Fruit fly (Drosophila melanogaster): ENCODE results near the gene Alp13.

Gene Alp13

dm6 chr3R:10079267-10079987 is 4.3 kb upstream of the Alp13 start:
- peak; percentile 19 for TF ChIP-seq CG8478 (optimal IDR thresholded peaks at IDR 0.05)
- no peak for TF ChIP-seq Dll (optimal IDR thresholded peaks at IDR 0.05)

dm6 chr3R:10078468-10079143 is 3.4 kb upstream of the Alp13 start:
- no peak for TF ChIP-seq CG8478 (optimal IDR thresholded peaks at IDR 0.05)
- TF ChIP-seq EcR (GFP tag; optimal IDR thresholded peaks at IDR 0.05), result no peak
- no peak for TF ChIP-seq usp (GFP tag; optimal IDR thresholded peaks at IDR 0.05)
- TF ChIP-seq pan (optimal IDR thresholded peaks at IDR 0.05), result no peak
- no peak for TF ChIP-seq psq (optimal IDR thresholded peaks at IDR 0.05)
- TF ChIP-seq Dll (optimal IDR thresholded peaks at IDR 0.05), result no peak

- TF ChIP-seq pan (optimal IDR thresholded peaks at IDR 0.05) (no peak), psq (optimal IDR thresholded peaks at IDR 0.05) (no peak), usp (GFP tag; optimal IDR thresholded peaks at IDR 0.05) (no peak), EcR (GFP tag; optimal IDR thresholded peaks at IDR 0.05) (no peak), CG8478 (optimal IDR thresholded peaks at IDR 0.05) (no peak)
Observed at dm6 chr3R:10076665-10077064, 1.5 kb upstream of the Alp13 start.

dm6 chr3R:10070817-10071216 is 4.4 kb downstream of the Alp13 start, which contains the start of gene nerfin-2:
TSS of gene nerfin-2 (plus strand) at chr3R:10071117.
- no peak for TF ChIP-seq Dll (optimal IDR thresholded peaks at IDR 0.05)
- no peak for TF ChIP-seq CG8478 (optimal IDR thresholded peaks at IDR 0.05)
- no peak for TF ChIP-seq pan (optimal IDR thresholded peaks at IDR 0.05)
- no peak for TF ChIP-seq EcR (GFP tag; optimal IDR thresholded peaks at IDR 0.05)

dm6 chr3R:10070195-10070594 is 5.0 kb downstream of the Alp13 start:
- TF ChIP-seq CG8478 (optimal IDR thresholded peaks at IDR 0.05) (no peak), pan (optimal IDR thresholded peaks at IDR 0.05) (no peak), usp (GFP tag; optimal IDR thresholded peaks at IDR 0.05) (no peak), EcR (GFP tag; optimal IDR thresholded peaks at IDR 0.05) (no peak), psq (optimal IDR thresholded peaks at IDR 0.05) (no peak), Dll (optimal IDR thresholded peaks at IDR 0.05) (no peak)

dm6 chr3R:10068780-10069179 is 6.4 kb downstream of the Alp13 start:
- TF ChIP-seq psq (optimal IDR thresholded peaks at IDR 0.05) (no peak), CG8478 (optimal IDR thresholded peaks at IDR 0.05) (no peak), usp (GFP tag; optimal IDR thresholded peaks at IDR 0.05) (no peak), pan (optimal IDR thresholded peaks at IDR 0.05) (no peak), Dll (optimal IDR thresholded peaks at IDR 0.05) (no peak), EcR (GFP tag; optimal IDR thresholded peaks at IDR 0.05) (no peak)

dm6 chr3R:10067605-10068004 is 7.6 kb downstream of the Alp13 start, which contains the start of gene CG33784:
TSS of gene CG33784 (plus strand) at chr3R:10067905.
- TF ChIP-seq CG8478 (optimal IDR thresholded peaks at IDR 0.05), result no peak
- TF ChIP-seq pan (optimal IDR thresholded peaks at IDR 0.05), result no peak
- TF ChIP-seq psq (optimal IDR thresholded peaks at IDR 0.05), result no peak
- no peak for TF ChIP-seq Dll (optimal IDR thresholded peaks at IDR 0.05)
- no peak for TF ChIP-seq usp (GFP tag; optimal IDR thresholded peaks at IDR 0.05)
- no peak for TF ChIP-seq EcR (GFP tag; optimal IDR thresholded peaks at IDR 0.05)

- TF ChIP-seq usp (GFP tag; optimal IDR thresholded peaks at IDR 0.05), result no peak
- TF ChIP-seq Dll (optimal IDR thresholded peaks at IDR 0.05), result no peak
- TF ChIP-seq EcR (GFP tag; optimal IDR thresholded peaks at IDR 0.05), result no peak
- TF ChIP-seq CG8478 (optimal IDR thresholded peaks at IDR 0.05), result no peak
- no peak for TF ChIP-seq psq (optimal IDR thresholded peaks at IDR 0.05)
- TF ChIP-seq pan (optimal IDR thresholded peaks at IDR 0.05), result no peak
Observed at dm6 chr3R:10066470-10066869, 8.7 kb downstream of the Alp13 start, which contains the start of gene CG33783. TSS of gene CG33783 (plus strand) at chr3R:10066770.

- TF ChIP-seq EcR (GFP tag; optimal IDR thresholded peaks at IDR 0.05), result no peak
- TF ChIP-seq Dll (optimal IDR thresholded peaks at IDR 0.05), result no peak
- TF ChIP-seq CG8478 (optimal IDR thresholded peaks at IDR 0.05), result no peak
- no peak for TF ChIP-seq psq (optimal IDR thresholded peaks at IDR 0.05)
Observed at dm6 chr3R:10063707-10064106, 11.5 kb downstream of the Alp13 start, which contains the start of gene CG33631. TSS of gene CG33631 (plus strand) at chr3R:10064007.

dm6 chr3R:10062324-10062723 is 12.8 kb downstream of the Alp13 start, which contains the start of gene CG33630:
TSS of gene CG33630 (plus strand) at chr3R:10062624.
- TF ChIP-seq EcR (GFP tag; optimal IDR thresholded peaks at IDR 0.05), result no peak
- no peak for TF ChIP-seq usp (GFP tag; optimal IDR thresholded peaks at IDR 0.05)
- no peak for TF ChIP-seq CG8478 (optimal IDR thresholded peaks at IDR 0.05)
- no peak for TF ChIP-seq Dll (optimal IDR thresholded peaks at IDR 0.05)
- TF ChIP-seq pan (optimal IDR thresholded peaks at IDR 0.05), result no peak
- no peak for TF ChIP-seq psq (optimal IDR thresholded peaks at IDR 0.05)

- TF ChIP-seq pan (optimal IDR thresholded peaks at IDR 0.05) (no peak), Dll (optimal IDR thresholded peaks at IDR 0.05) (no peak), CG8478 (optimal IDR thresholded peaks at IDR 0.05) (no peak), psq (optimal IDR thresholded peaks at IDR 0.05) (no peak), usp (GFP tag; optimal IDR thresholded peaks at IDR 0.05) (no peak), EcR (GFP tag; optimal IDR thresholded peaks at IDR 0.05) (no peak)
Observed at dm6 chr3R:10059952-10060351, 15.2 kb downstream of the Alp13 start, which contains the start of gene Npc2c. TSS of gene Npc2c (plus strand) at chr3R:10060252.

- TF ChIP-seq EcR (GFP tag; optimal IDR thresholded peaks at IDR 0.05), result no peak
- no peak for TF ChIP-seq CG8478 (optimal IDR thresholded peaks at IDR 0.05)
- TF ChIP-seq Dll (optimal IDR thresholded peaks at IDR 0.05), result no peak
- no peak for TF ChIP-seq psq (optimal IDR thresholded peaks at IDR 0.05)
- TF ChIP-seq usp (GFP tag; optimal IDR thresholded peaks at IDR 0.05), result no peak
- TF ChIP-seq pan (optimal IDR thresholded peaks at IDR 0.05), result no peak
Observed at dm6 chr3R:10059358-10059757, 15.8 kb downstream of the Alp13 start.

Measured in whole organism.